Worm (Caenorhabditis elegans) whole organism, mixed stage, embryonic: ENCODE results near the gene sand-1.

Experiments
- blmp-1 ChIP-seq: fragments of 150-350 bp; optimal IDR thresholded peaks from 2 replicates; lab custom pipeline; 2014; ENCODE audit warnings: missing biosample characterization, missing genetic modification characterization
- ceh-43 ChIP-seq: fragments of 200-800 bp; sonication (Bioruptor generic); optimal IDR thresholded peaks from 2 replicates; lab custom pipeline; 2018; ENCODE audit warnings: mild to moderate bottlenecking, missing genetic modification characterization, moderate library complexity, missing compliant biosample characterization
- cnd-1 ChIP-seq: fragments of 200-800 bp; sonication (Bioruptor generic); optimal IDR thresholded peaks from 2 replicates; lab custom pipeline; 2018; ENCODE audit warnings: mild to moderate bottlenecking, missing genetic modification characterization, missing compliant biosample characterization
- elt-1 ChIP-seq: sonication (generic microtip); optimal IDR thresholded peaks from 2 replicates; lab custom pipeline; 2017; ENCODE audit warnings: missing genetic modification characterization, mild to moderate bottlenecking, missing compliant biosample characterization, antibody characterized with exemption, moderate library complexity, borderline replicate concordance; ENCODE audit not compliant: insufficient read depth
- lin-13 ChIP-seq: fragments of 150-350 bp; optimal IDR thresholded peaks from 2 replicates; lab custom pipeline; 2014; ENCODE audit warnings: missing biosample characterization, missing genetic modification characterization
- lin-32 ChIP-seq: fragments of 200-800 bp; sonication (Bioruptor generic); optimal IDR thresholded peaks from 2 replicates; lab custom pipeline; 2018; ENCODE audit warnings: mild to moderate bottlenecking, missing genetic modification characterization, missing compliant biosample characterization
- mep-1 ChIP-seq: fragments of 150-350 bp; optimal IDR thresholded peaks from 2 replicates; lab custom pipeline; 2017; ENCODE audit warnings: missing biosample characterization, missing genetic modification reagents, missing genetic modification characterization, inconsistent platforms
- nhr-12 ChIP-seq: fragments of 150-350 bp; optimal IDR thresholded peaks from 2 replicates; lab custom pipeline; 2014; ENCODE audit warnings: missing biosample characterization, missing genetic modification characterization
- nhr-237 ChIP-seq: fragments of 150-350 bp; optimal IDR thresholded peaks from 2 replicates; lab custom pipeline; 2014; ENCODE audit warnings: missing biosample characterization, missing genetic modification characterization
- nhr-28 ChIP-seq: fragments of 150-350 bp; optimal IDR thresholded peaks from 2 replicates; lab custom pipeline; 2014; ENCODE audit warnings: missing biosample characterization, missing genetic modification characterization
- pha-4 ChIP-seq: fragments of 150-350 bp; optimal IDR thresholded peaks from 2 replicates; lab custom pipeline; 2018; ENCODE audit warnings: missing biosample characterization, missing genetic modification reagents, missing genetic modification characterization
- sem-2 ChIP-seq: fragments of 200-800 bp; sonication (Bioruptor generic); optimal IDR thresholded peaks from 2 replicates; lab custom pipeline; 2018; ENCODE audit warnings: mild to moderate bottlenecking, missing genetic modification characterization, missing compliant biosample characterization
- snpc-4 ChIP-seq: fragments of 150-350 bp; optimal IDR thresholded peaks from 2 replicates; lab custom pipeline; 2014; ENCODE audit warnings: missing biosample characterization, missing genetic modification characterization
- unc-62 ChIP-seq: fragments of 150-350 bp; optimal IDR thresholded peaks from 2 replicates; lab custom pipeline; 2014; ENCODE audit warnings: missing biosample characterization, missing genetic modification reagents, missing genetic modification characterization

DNA sequence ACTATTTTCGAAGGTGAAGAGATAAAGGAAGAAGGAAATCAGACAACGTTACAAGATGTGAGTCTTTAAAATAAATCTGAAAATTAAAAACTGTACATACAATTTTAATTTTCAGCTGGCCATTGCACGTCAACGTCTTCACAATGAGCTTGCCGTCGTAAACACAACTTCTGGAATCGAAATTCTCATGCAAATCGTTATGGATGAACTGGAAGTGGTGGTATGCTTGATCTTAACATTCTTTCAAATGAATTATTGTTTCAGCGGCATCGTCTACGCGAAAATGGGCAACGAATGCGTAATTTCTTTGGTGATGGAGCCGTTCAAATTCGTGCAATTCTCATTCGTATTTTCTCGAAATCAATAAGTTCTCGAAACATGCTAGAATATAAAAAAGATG is 12.1 kb upstream of the sand-1 start:
- TF ChIP-seq elt-1 (tag; lab: Kevin White, UChicago) (no peak), ceh-43 (no peak), unc-62 (GFP tag; lab: Kevin White, UChicago) (no peak), nhr-12 (tag; lab: Kevin White, UChicago) (no peak), nhr-237 (no peak), nhr-28 (tag; lab: Kevin White, UChicago) (no peak), lin-32 (GFP tag; lab: Kevin White, UChicago) (no peak), lin-13 (tag; lab: Kevin White, UChicago) (no peak), pha-4 (tag; lab: Kevin White, UChicago) (no peak), mep-1 (no peak), cnd-1 (tag; lab: Kevin White, UChicago) (no peak), sem-2 (GFP tag; lab: Kevin White, UChicago) (no peak), snpc-4 (tag; lab: Kevin White, UChicago) (no peak), blmp-1 (tag; lab: Kevin White, UChicago) (no peak)
